Fruit fly (Drosophila melanogaster) whole organism, embryonic: Measurements from ENCODE around the gene CG4709.

Experiments used
- Bdp1 ChIP-seq: fragments of 200-800 bp; sonication (Bioruptor generic); optimal IDR thresholded peaks from 3 replicates; lab custom pipeline; 2016; ENCODE audit warnings: missing biosample characterization, missing genetic modification characterization
- CG10147 ChIP-seq: fragments of 200-800 bp; sonication (Bioruptor generic); optimal IDR thresholded peaks from 2 replicates; lab custom pipeline; 2019; ENCODE audit warnings: missing biosample characterization, mild to moderate bottlenecking, missing genetic modification characterization, moderate library complexity
- CG10209 ChIP-seq: fragments of 200-800 bp; sonication (Bioruptor generic); optimal IDR thresholded peaks from 3 replicates; lab custom pipeline; 2017; ENCODE audit warnings: missing biosample characterization, mild to moderate bottlenecking, missing genetic modification characterization, missing genetic modification reagents
- CG10267 ChIP-seq: fragments of 200-800 bp; sonication (Bioruptor generic); optimal IDR thresholded peaks from 2 replicates; lab custom pipeline; 2018; ENCODE audit warnings: missing biosample characterization, mild to moderate bottlenecking, missing genetic modification characterization, moderate library complexity
- CG10321 ChIP-seq: fragments of 200-800 bp; sonication (Bioruptor generic); IDR thresholded peaks from 2 replicates; pipeline ENCODE4 v1.3.6; 2022; ENCODE audit warnings: missing biosample characterization, missing genetic modification characterization
- CG10979 ChIP-seq: fragments of 200-800 bp; sonication (Bioruptor generic); optimal IDR thresholded peaks from 2 replicates; lab custom pipeline; 2018; ENCODE audit warnings: missing biosample characterization, mild to moderate bottlenecking, missing genetic modification characterization, moderate library complexity
- CG12769 ChIP-seq: fragments of 200-800 bp; sonication (Bioruptor generic); optimal IDR thresholded peaks from 2 replicates; lab custom pipeline; 2019; ENCODE audit warnings: missing biosample characterization, mild to moderate bottlenecking, missing genetic modification characterization, moderate library complexity
- CG13123 ChIP-seq: fragments of 200-800 bp; sonication (Bioruptor generic); optimal IDR thresholded peaks from 2 replicates; lab custom pipeline; 2016; ENCODE audit warnings: missing biosample characterization, missing genetic modification characterization
- CG14014 ChIP-seq: fragments of 200-800 bp; sonication (Bioruptor generic); IDR thresholded peaks from 2 replicates; pipeline ENCODE4 v1.3.6; 2022; ENCODE audit warnings: missing biosample characterization, missing genetic modification characterization
- CG15479 ChIP-seq: fragments of 200-800 bp; sonication (Bioruptor generic); optimal IDR thresholded peaks from 3 replicates; lab custom pipeline; 2019; ENCODE audit warnings: missing biosample characterization, mild to moderate bottlenecking, missing genetic modification characterization, moderate library complexity
- CG16813 ChIP-seq: fragments of 200-800 bp; sonication (Bioruptor generic); IDR thresholded peaks from 3 replicates; pipeline ENCODE4 v1.3.6; 2022; ENCODE audit warnings: missing biosample characterization, missing genetic modification characterization; ENCODE audit not compliant: partially characterized antibody
- CG17568 ChIP-seq: fragments of 200-800 bp; sonication (Bioruptor generic); optimal IDR thresholded peaks from 2 replicates; lab custom pipeline; 2018; ENCODE audit warnings: missing biosample characterization, mild to moderate bottlenecking, missing genetic modification characterization, moderate library complexity
- CG18476 ChIP-seq: fragments of 200-800 bp; sonication (Bioruptor generic); optimal IDR thresholded peaks from 2 replicates; lab custom pipeline; 2016; ENCODE audit warnings: missing biosample characterization, mild to moderate bottlenecking, missing genetic modification characterization
- CG6654 ChIP-seq: fragments of 200-800 bp; sonication (Bioruptor generic); optimal IDR thresholded peaks from 2 replicates; lab custom pipeline; 2017; ENCODE audit warnings: missing biosample characterization, mild to moderate bottlenecking, missing genetic modification characterization
- CG6813 ChIP-seq: fragments of 200-800 bp; sonication (Bioruptor generic); optimal IDR thresholded peaks from 2 replicates; lab custom pipeline; 2017; ENCODE audit warnings: missing biosample characterization, missing genetic modification characterization, mild to moderate bottlenecking, moderate library complexity, missing genetic modification reagents
- CG7786 ChIP-seq: fragments of 200-800 bp; sonication (Bioruptor generic); optimal IDR thresholded peaks from 2 replicates; lab custom pipeline; 2016; ENCODE audit warnings: missing biosample characterization, missing genetic modification characterization
- D ChIP-seq, 2 experiments: fragments of 200-800 bp in 1 of 2; fragments of >200 bp in 1 of 2; sonication (Bioruptor generic) in 1 of 2; optimal IDR thresholded peaks; 2 replicates in 1 of 2; 3 replicates in 1 of 2; lab custom pipeline; 2017; ENCODE audit warnings: mild to moderate bottlenecking in 1 of 2, missing biosample characterization in 1 of 2, missing genetic modification characterization in 1 of 2, missing genetic modification reagents in 1 of 2
- Dbx ChIP-seq: fragments of 200-800 bp; sonication (Bioruptor generic); IDR thresholded peaks from 3 replicates; pipeline ENCODE4 v1.3.6; 2022; ENCODE audit warnings: missing biosample characterization, missing genetic modification characterization
- Dll ChIP-seq: fragments of 200-800 bp; sonication (Bioruptor generic); IDR thresholded peaks from 4 replicates; pipeline ENCODE4 v1.3.6; 2022; ENCODE audit warnings: missing biosample characterization, missing genetic modification characterization; ENCODE audit not compliant: partially characterized antibody
- Dp ChIP-seq: fragments of 200-800 bp; sonication (Bioruptor generic); optimal IDR thresholded peaks from 2 replicates; lab custom pipeline; 2018; ENCODE audit warnings: missing biosample characterization, mild to moderate bottlenecking, missing genetic modification characterization, moderate library complexity
- Ets97D ChIP-seq: fragments of 200-800 bp; sonication (Bioruptor generic); optimal IDR thresholded peaks from 3 replicates; lab custom pipeline; 2016; ENCODE audit warnings: missing biosample characterization, missing genetic modification characterization
- HmgD ChIP-seq: fragments of 200-800 bp; sonication (Bioruptor generic); optimal IDR thresholded peaks from 3 replicates; lab custom pipeline; 2016; ENCODE audit warnings: missing biosample characterization, missing genetic modification characterization
- Lpt ChIP-seq: fragments of >200 bp; optimal IDR thresholded peaks from 2 replicates; lab custom pipeline; 2018; ENCODE audit warnings: missing biosample characterization, missing genetic modification characterization
- Max ChIP-seq: fragments of 200-800 bp; sonication (Bioruptor generic); optimal IDR thresholded peaks from 2 replicates; lab custom pipeline; 2016; ENCODE audit warnings: missing biosample characterization, mild to moderate bottlenecking, missing genetic modification characterization
- Neu2 ChIP-seq: fragments of 200-800 bp; sonication (Bioruptor generic); optimal IDR thresholded peaks from 3 replicates; lab custom pipeline; 2016; ENCODE audit warnings: missing biosample characterization, missing genetic modification characterization, borderline replicate concordance
- Opbp ChIP-seq: fragments of 200-800 bp; sonication (Bioruptor generic); IDR thresholded peaks from 3 replicates; pipeline ENCODE4 v1.3.6; 2022; ENCODE audit warnings: missing biosample characterization, missing genetic modification characterization; ENCODE audit not compliant: partially characterized antibody
- Sox102F ChIP-seq: fragments of 200-800 bp; sonication (Bioruptor generic); optimal IDR thresholded peaks from 2 replicates; lab custom pipeline; 2018; ENCODE audit warnings: missing biosample characterization, mild to moderate bottlenecking, missing genetic modification characterization, moderate library complexity
- Ssrp ChIP-seq: fragments of 200-800 bp; sonication (Bioruptor generic); optimal IDR thresholded peaks from 2 replicates; lab custom pipeline; 2018; ENCODE audit warnings: missing biosample characterization, mild to moderate bottlenecking, missing genetic modification characterization, moderate library complexity
- Stat92E ChIP-seq, 3 experiments: fragments of >200 bp in 2 of 3; fragments of 200-800 bp in 1 of 3; sonication (Bioruptor generic) in 1 of 3; optimal IDR thresholded peaks; 2 replicates each; lab custom pipeline; 2017 to 2019; ENCODE audit warnings: missing biosample characterization in 3 of 3, missing genetic modification characterization in 3 of 3, mild to moderate bottlenecking in 1 of 3, moderate library complexity in 1 of 3
- ac ChIP-seq: fragments of 200-800 bp; sonication (Bioruptor generic); optimal IDR thresholded peaks from 3 replicates; lab custom pipeline; 2017; ENCODE audit warnings: missing biosample characterization, mild to moderate bottlenecking, missing genetic modification characterization
- ara ChIP-seq: fragments of 200-800 bp; sonication (Bioruptor generic); IDR thresholded peaks from 2 replicates; pipeline ENCODE4 v1.3.6; 2022; ENCODE audit warnings: missing biosample characterization, missing genetic modification characterization
- bowl ChIP-seq: fragments of 200-800 bp; sonication (Bioruptor generic); IDR thresholded peaks from 2 replicates; pipeline ENCODE4 v1.3.6; 2022; ENCODE audit warnings: missing biosample characterization, missing genetic modification characterization
- dimm ChIP-seq: fragments of 200-800 bp; sonication (Bioruptor generic); IDR thresholded peaks from 2 replicates; pipeline ENCODE4 v1.3.6; 2022; ENCODE audit warnings: missing biosample characterization, missing genetic modification characterization
- dpn ChIP-seq, 2 experiments: fragments of 200-800 bp; sonication (Bioruptor generic); optimal IDR thresholded peaks; 3 replicates each; lab custom pipeline; 2016; ENCODE audit warnings: missing biosample characterization in 2 of 2, missing genetic modification characterization in 2 of 2
- ftz-f1 ChIP-seq: fragments of 200-800 bp; sonication (Bioruptor generic); optimal IDR thresholded peaks from 2 replicates; lab custom pipeline; 2016; ENCODE audit warnings: missing biosample characterization, missing genetic modification characterization
- gsb-n ChIP-seq: fragments of 200-800 bp; sonication (Bioruptor generic); optimal IDR thresholded peaks from 3 replicates; lab custom pipeline; 2018; ENCODE audit warnings: missing biosample characterization, mild to moderate bottlenecking, missing genetic modification characterization
- h ChIP-seq: fragments of >200 bp; optimal IDR thresholded peaks from 2 replicates; lab custom pipeline; 2017
- inv ChIP-seq: fragments of 200-800 bp; sonication (Bioruptor generic); IDR thresholded peaks from 2 replicates; pipeline ENCODE4 v1.3.6; 2022; ENCODE audit warnings: missing biosample characterization, missing genetic modification characterization; ENCODE audit not compliant: partially characterized antibody
- kay ChIP-seq: fragments of 200-800 bp; sonication (Bioruptor generic); optimal IDR thresholded peaks from 2 replicates; lab custom pipeline; 2016; ENCODE audit warnings: missing biosample characterization, missing genetic modification characterization
- luna ChIP-seq: fragments of 200-800 bp; sonication (Bioruptor generic); optimal IDR thresholded peaks from 2 replicates; lab custom pipeline; 2016; ENCODE audit warnings: missing biosample characterization, missing genetic modification characterization
- nerfin-2 ChIP-seq: fragments of 200-800 bp; sonication (Bioruptor generic); IDR thresholded peaks from 2 replicates; pipeline ENCODE4 v1.3.6; 2022; ENCODE audit warnings: missing biosample characterization, missing genetic modification characterization; ENCODE audit not compliant: partially characterized antibody
- odd ChIP-seq: fragments of 200-800 bp; sonication (Bioruptor generic); optimal IDR thresholded peaks from 2 replicates; lab custom pipeline; 2017; ENCODE audit warnings: missing biosample characterization, mild to moderate bottlenecking, missing genetic modification characterization
- ranshi ChIP-seq: fragments of 200-800 bp; sonication (Bioruptor generic); IDR thresholded peaks from 2 replicates; pipeline ENCODE4 v1.3.6; 2022; ENCODE audit warnings: missing biosample characterization, missing genetic modification characterization
- salm ChIP-seq: fragments of 200-800 bp; sonication (Bioruptor generic); optimal IDR thresholded peaks from 2 replicates; lab custom pipeline; 2018; ENCODE audit warnings: missing biosample characterization, mild to moderate bottlenecking, missing genetic modification characterization
- sna ChIP-seq: fragments of 200-800 bp; sonication (Bioruptor generic); IDR thresholded peaks from 2 replicates; pipeline ENCODE4 v1.3.6; 2022; ENCODE audit warnings: missing biosample characterization, missing genetic modification characterization; ENCODE audit not compliant: partially characterized antibody
- trh ChIP-seq: fragments of 200-800 bp; sonication (Bioruptor generic); optimal IDR thresholded peaks from 2 replicates; lab custom pipeline; 2016; ENCODE audit warnings: missing biosample characterization, missing genetic modification characterization
- yki ChIP-seq: fragments of >200 bp; optimal IDR thresholded peaks from 3 replicates; lab custom pipeline; 2018
- zfh2 ChIP-seq: fragments of 200-800 bp; sonication (Bioruptor generic); optimal IDR thresholded peaks from 2 replicates; lab custom pipeline; 2016; ENCODE audit warnings: missing biosample characterization, missing genetic modification characterization

CG4709 gene

DNA sequence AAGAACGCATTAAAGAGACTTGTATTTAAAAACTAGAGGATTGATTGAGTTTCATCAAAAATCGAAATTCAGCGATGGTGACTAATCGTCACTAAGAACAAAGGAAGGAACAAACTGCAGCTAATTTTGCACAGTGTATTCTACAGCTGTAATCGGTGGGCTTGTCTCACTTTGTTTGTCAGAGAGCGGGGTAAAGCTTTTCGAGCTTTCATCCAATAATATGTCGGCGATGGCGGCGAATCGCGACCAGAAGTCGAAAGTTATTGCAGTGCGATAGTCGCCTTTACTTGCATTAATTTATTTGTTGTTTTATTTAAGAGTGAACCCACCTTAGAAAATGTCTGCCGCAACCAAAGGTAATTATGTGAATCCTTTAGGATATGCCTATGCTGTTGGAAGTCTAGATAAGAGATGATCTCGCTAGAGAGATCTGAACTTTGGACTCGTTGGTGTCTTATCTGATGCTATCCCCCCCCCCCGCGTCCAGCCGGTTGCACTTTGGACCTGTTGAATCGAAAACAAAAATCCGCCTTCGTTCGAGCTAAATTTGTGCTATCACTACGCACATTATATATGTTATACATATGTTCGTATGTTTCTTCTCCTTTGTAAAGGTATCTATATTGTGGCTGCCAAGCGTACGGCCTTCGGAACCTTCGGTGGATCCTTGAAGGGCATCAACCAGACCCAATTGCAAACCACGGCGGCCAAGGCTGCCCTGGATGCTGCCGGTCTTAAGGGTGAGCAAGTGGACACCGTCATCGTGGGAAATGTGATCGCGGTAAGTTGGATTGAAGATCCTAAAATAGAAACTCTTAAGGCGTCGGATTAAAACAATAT, 38.9 kb upstream of the CG4709 start, which contains the start of gene yip2 (continued):
- TF ChIP-seq ftz-f1 (no peak), ranshi (GFP tag; lab: Robert Waterston, UW) (peak; percentile 56; the same call in 1 of the 2 replicates), Dp (GFP tag; lab: Kevin White, UChicago) (no peak), CG17568 (GFP tag; lab: Kevin White, UChicago) (peak; percentile 55), ara (GFP tag; lab: Robert Waterston, UW) (peak; percentile 35; the same call in 1 of the 2 replicates), CG14014 (GFP tag; lab: Robert Waterston, UW) (peak; percentile 70), salm (tag; lab: Kevin White, UChicago) (peak; percentile 29), D (optimal IDR thresholded peaks at IDR 0.05; lab: Kevin White, UChicago) (no peak), D (GFP tag; optimal IDR thresholded peaks at IDR 0.05; lab: Kevin White, UChicago) (no peak), CG16813 (GFP tag; lab: Robert Waterston, UW) (no peak), ac (GFP tag; lab: Kevin White, UChicago) (no peak), Sox102F (GFP tag; lab: Kevin White, UChicago) (peak; percentile 74), Dbx (GFP tag; lab: Robert Waterston, UW) (peak; percentile 59), CG6813 (GFP tag; lab: Kevin White, UChicago) (peak; percentile 60), odd (GFP tag; lab: Kevin White, UChicago) (peak; percentile 62), dimm (GFP tag; lab: Robert Waterston, UW) (no peak; the same call in 1 of the 2 replicates), luna (GFP tag; lab: Kevin White, UChicago) (no peak), CG13123 (no peak), CG10209 (GFP tag; lab: Kevin White, UChicago) (peak; percentile 51), gsb-n (no peak), Opbp (GFP tag; lab: Robert Waterston, UW) (no peak), Bdp1 (GFP tag; lab: Kevin White, UChicago) (no peak), inv (GFP tag; lab: Robert Waterston, UW) (no peak), h (lab: Kevin White, UChicago) (no peak), CG18476 (GFP tag; lab: Kevin White, UChicago) (no peak), nerfin-2 (GFP tag; lab: Robert Waterston, UW) (no peak), Ets97D (GFP tag; lab: Kevin White, UChicago) (peak; percentile 15), HmgD (GFP tag; lab: Kevin White, UChicago) (no peak), trh (no peak), zfh2 (peak; percentile 67), CG10267 (tag; lab: Kevin White, UChicago) (peak; percentile 36), CG7786 (GFP tag; lab: Kevin White, UChicago) (peak; percentile 53), Max (GFP tag; lab: Kevin White, UChicago) (no peak), sna (GFP tag; lab: Robert Waterston, UW) (no peak), bowl (no peak; the same call in 1 of the 2 replicates), CG10321 (GFP tag; lab: Robert Waterston, UW) (peak; percentile 42; the same call in 1 of the 2 replicates), CG10979 (tag; lab: Kevin White, UChicago) (peak; percentile 34), Ssrp (tag; lab: Kevin White, UChicago) (peak; percentile 29), CG10147 (GFP tag; lab: Kevin White, UChicago) (peak; percentile 19), Neu2 (GFP tag; lab: Kevin White, UChicago) (no peak), Lpt (GFP tag; lab: Kevin White, UChicago) (no peak), Dll (GFP tag; lab: Robert Waterston, UW) (0 out of 4 replicates have a peak, but pooled peaks have one; percentile 33), CG6654 (no peak), kay (GFP tag; lab: Kevin White, UChicago) (peak; percentile 74), Stat92E (GFP tag; optimal IDR thresholded peaks at IDR 0.05; lab: Kevin White, UChicago) (no peak), dpn (GFP tag; optimal IDR thresholded peaks at IDR 0.05; lab: Kevin White, UChicago) (peak; percentile 38 to 68), yki (lab: Kevin White, UChicago) (no peak), CG15479 (GFP tag; lab: Kevin White, UChicago) (no peak), CG12769 (tag; lab: Kevin White, UChicago) (peak; percentile 74)
